Worm (Caenorhabditis elegans) whole organism, young adult: ENCODE data around the gene K04G11.3.

Experiments
- B0336.3 ChIP-seq: fragments of 200-800 bp; sonication (Bioruptor generic); IDR thresholded peaks from 2 replicates; pipeline ENCODE4 v1.3.6; 2022; ENCODE audit warnings: missing genetic modification characterization, missing compliant biosample characterization
- C06A6.2 ChIP-seq: fragments of 200-800 bp; sonication (Bioruptor generic); conservative IDR thresholded peaks from 2 replicates; pipeline ENCODE4 v1.3.6; 2022; ENCODE audit warnings: missing genetic modification characterization, missing compliant biosample characterization
- F10E7.11 ChIP-seq: sonication (generic microtip); optimal IDR thresholded peaks from 2 replicates; lab custom pipeline; 2017; ENCODE audit warnings: mild to moderate bottlenecking, missing genetic modification characterization, moderate library complexity, missing compliant biosample characterization
- F37B4.10 ChIP-seq: fragments of 200-800 bp; sonication (Bioruptor generic); IDR thresholded peaks from 2 replicates; pipeline ENCODE4 v1.3.6; 2022; ENCODE audit warnings: missing genetic modification characterization, missing compliant biosample characterization
- F49E8.2 ChIP-seq: sonication (generic microtip); optimal IDR thresholded peaks from 3 replicates; lab custom pipeline; 2017; ENCODE audit warnings: missing genetic modification characterization, mild to moderate bottlenecking, missing compliant biosample characterization, antibody characterized with exemption, moderate library complexity; ENCODE audit not compliant: insufficient read depth
- F52B5.7 ChIP-seq: sonication (generic microtip); optimal IDR thresholded peaks from 2 replicates; lab custom pipeline; 2016; ENCODE audit warnings: mild to moderate bottlenecking, missing genetic modification characterization, missing compliant biosample characterization
- F55B11.4 ChIP-seq: sonication (generic microtip); optimal IDR thresholded peaks from 2 replicates; lab custom pipeline; 2016; ENCODE audit warnings: missing compliant biosample characterization, missing genetic modification characterization, borderline replicate concordance; ENCODE audit not compliant: insufficient read depth
- F57A8.1 ChIP-seq: fragments of 200-800 bp; sonication (Bioruptor generic); optimal IDR thresholded peaks from 2 replicates; lab custom pipeline; 2018; ENCODE audit warnings: mild to moderate bottlenecking, missing genetic modification characterization, moderate library complexity, missing compliant biosample characterization
- K12H6.12 ChIP-seq: fragments of 200-800 bp; sonication (Bioruptor generic); optimal IDR thresholded peaks from 2 replicates; lab custom pipeline; 2018; ENCODE audit warnings: mild to moderate bottlenecking, missing genetic modification characterization, missing compliant biosample characterization
- Y56A3A.18 ChIP-seq: fragments of 200-800 bp; sonication (Bioruptor generic); IDR thresholded peaks from 2 replicates; pipeline ENCODE4 v1.3.6; 2022; ENCODE audit warnings: missing genetic modification reagents, missing genetic modification characterization, missing compliant biosample characterization
- Y67H2A.10 ChIP-seq: fragments of 200-800 bp; sonication (Bioruptor generic); conservative IDR thresholded peaks from 2 replicates; pipeline ENCODE4 v1.3.6; 2022; ENCODE audit warnings: missing genetic modification reagents, missing genetic modification characterization, missing compliant biosample characterization
- Y95B8A.8 ChIP-seq: fragments of 200-800 bp; sonication (Bioruptor generic); IDR thresholded peaks from 2 replicates; pipeline ENCODE4 v1.3.6; 2022; ENCODE audit warnings: missing genetic modification reagents, missing genetic modification characterization, missing compliant biosample characterization
- ama-1 ChIP-seq, 3 experiments: fragments of 150-350 bp in 1 of 3; sonication (generic microtip) in 2 of 3; optimal IDR thresholded peaks; 2 replicates each; lab custom pipeline; 2014 to 2018; ENCODE audit warnings: missing biosample characterization in 2 of 3, missing genetic modification characterization in 2 of 3, missing genetic modification reagents in 2 of 3
- athp-1 ChIP-seq: sonication (generic microtip); optimal IDR thresholded peaks from 2 replicates; lab custom pipeline; 2017; ENCODE audit warnings: mild to moderate bottlenecking, missing genetic modification characterization, missing compliant biosample characterization
- attf-3 ChIP-seq: fragments of 200-800 bp; sonication (Bioruptor generic); conservative IDR thresholded peaks from 2 replicates; pipeline ENCODE4 v1.3.6; 2022; ENCODE audit warnings: missing genetic modification reagents, missing genetic modification characterization, missing compliant biosample characterization
- attf-5 ChIP-seq: fragments of 200-800 bp; sonication (Bioruptor generic); optimal IDR thresholded peaks from 2 replicates; lab custom pipeline; 2018; ENCODE audit warnings: mild to moderate bottlenecking, missing genetic modification characterization, missing compliant biosample characterization
- ccch-3 ChIP-seq: fragments of 200-800 bp; sonication (Bioruptor generic); optimal IDR thresholded peaks from 2 replicates; lab custom pipeline; 2018; ENCODE audit warnings: mild to moderate bottlenecking, missing genetic modification characterization, missing compliant biosample characterization
- cebp-1 ChIP-seq, 2 experiments: fragments of 200-800 bp in 1 of 2; sonication (Bioruptor generic) in 1 of 2; sonication (generic microtip) in 1 of 2; IDR thresholded peaks in 1 of 2; optimal IDR thresholded peaks in 1 of 2; 2 replicates each; pipeline versions ENCODE4 v1.3.6 to Lab custom; 2017 to 2022; ENCODE audit warnings: missing compliant biosample characterization in 2 of 2, missing genetic modification characterization in 2 of 2, mild to moderate bottlenecking in 1 of 2, missing genetic modification reagents in 1 of 2, moderate library complexity in 1 of 2
- ceh-40 ChIP-seq: fragments of 200-800 bp; sonication (Bioruptor generic); IDR thresholded peaks from 2 replicates; pipeline ENCODE4 v1.3.6; 2022; ENCODE audit warnings: missing genetic modification characterization, missing compliant biosample characterization
- dpff-1 ChIP-seq: sonication (generic microtip); optimal IDR thresholded peaks from 2 replicates; lab custom pipeline; 2017; ENCODE audit warnings: mild to moderate bottlenecking, missing genetic modification characterization, missing compliant biosample characterization
- ekl-4 ChIP-seq: fragments of 200-800 bp; sonication (Bioruptor generic); IDR thresholded peaks from 2 replicates; pipeline ENCODE4 v1.3.6; 2022; ENCODE audit warnings: missing genetic modification reagents, missing genetic modification characterization, missing compliant biosample characterization
- ets-4 ChIP-seq: fragments of 200-800 bp; sonication (Bioruptor generic); optimal IDR thresholded peaks from 2 replicates; lab custom pipeline; 2018; ENCODE audit warnings: mild to moderate bottlenecking, missing genetic modification characterization, missing compliant biosample characterization
- gei-17 ChIP-seq: fragments of 200-800 bp; sonication (Bioruptor generic); optimal IDR thresholded peaks from 2 replicates; lab custom pipeline; 2018; ENCODE audit warnings: mild to moderate bottlenecking, missing genetic modification characterization, missing compliant biosample characterization
- hlh-12 ChIP-seq: sonication (generic microtip); optimal IDR thresholded peaks from 2 replicates; lab custom pipeline; 2016; ENCODE audit warnings: missing genetic modification characterization, missing compliant biosample characterization
- hlh-26 ChIP-seq: fragments of 200-800 bp; sonication (Bioruptor generic); conservative IDR thresholded peaks from 2 replicates; pipeline ENCODE4 v1.3.6; 2022; ENCODE audit warnings: missing genetic modification reagents, missing genetic modification characterization, missing compliant biosample characterization
- hmg-1.2 ChIP-seq: fragments of 200-800 bp; sonication (Bioruptor generic); IDR thresholded peaks from 2 replicates; pipeline ENCODE4 v1.3.6; 2022; ENCODE audit warnings: missing genetic modification reagents, missing genetic modification characterization, missing compliant biosample characterization
- hsf-1 ChIP-seq: fragments of 200-800 bp; sonication (Bioruptor generic); IDR thresholded peaks from 2 replicates; pipeline ENCODE4 v1.3.6; 2022; ENCODE audit warnings: missing genetic modification reagents, missing genetic modification characterization, missing compliant biosample characterization
- lin-26 ChIP-seq: fragments of 200-800 bp; sonication (Bioruptor generic); IDR thresholded peaks from 2 replicates; pipeline ENCODE4 v1.3.6; 2022; ENCODE audit warnings: missing genetic modification reagents, missing genetic modification characterization, missing compliant biosample characterization
- lin-35 ChIP-seq, 3 experiments: fragments of 150-350 bp in 2 of 3; sonication (generic microtip) in 1 of 3; optimal IDR thresholded peaks; 2 replicates each; lab custom pipeline; 2014 to 2018; ENCODE audit warnings: missing biosample characterization in 3 of 3, missing genetic modification characterization in 3 of 3, missing genetic modification reagents in 3 of 3
- lin-40 ChIP-seq: sonication (generic microtip); optimal IDR thresholded peaks from 2 replicates; lab custom pipeline; 2016; ENCODE audit warnings: missing genetic modification characterization, mild to moderate bottlenecking, missing compliant biosample characterization, missing genotype, missing genetic modification reagents
- lsl-1 ChIP-seq: fragments of 200-800 bp; sonication (Bioruptor generic); optimal IDR thresholded peaks from 2 replicates; lab custom pipeline; 2018; ENCODE audit warnings: mild to moderate bottlenecking, missing genetic modification characterization, moderate library complexity, missing compliant biosample characterization
- lsy-27 ChIP-seq: sonication (generic microtip); optimal IDR thresholded peaks from 2 replicates; lab custom pipeline; 2017; ENCODE audit warnings: missing genetic modification characterization, mild to moderate bottlenecking, missing compliant biosample characterization, antibody characterized with exemption, missing genotype, borderline replicate concordance; ENCODE audit not compliant: insufficient read depth
- madf-3 ChIP-seq: fragments of 200-800 bp; sonication (Bioruptor generic); IDR thresholded peaks from 2 replicates; pipeline ENCODE4 v1.3.6; 2022; ENCODE audit warnings: missing genetic modification reagents, missing genetic modification characterization, missing compliant biosample characterization
- mcd-1 ChIP-seq: fragments of 200-800 bp; sonication (Bioruptor generic); IDR thresholded peaks from 2 replicates; pipeline ENCODE4 v1.3.6; 2022; ENCODE audit warnings: missing genetic modification reagents, missing genetic modification characterization, missing compliant biosample characterization
- mes-4 ChIP-seq: sonication (generic microtip); optimal IDR thresholded peaks from 2 replicates; lab custom pipeline; 2016; ENCODE audit warnings: missing genotype, missing genetic modification characterization, missing compliant biosample characterization
- nhr-120 ChIP-seq: fragments of 200-800 bp; sonication (Bioruptor generic); IDR thresholded peaks from 2 replicates; pipeline ENCODE4 v1.3.6; 2022; ENCODE audit warnings: missing genetic modification characterization, missing compliant biosample characterization
- nhr-179 ChIP-seq: sonication (generic microtip); optimal IDR thresholded peaks from 2 replicates; lab custom pipeline; 2016; ENCODE audit warnings: mild to moderate bottlenecking, missing genetic modification characterization, missing compliant biosample characterization
- pha-4 ChIP-seq: fragments of 150-350 bp; sonication (generic microtip); optimal IDR thresholded peaks from 2 replicates; lab custom pipeline; 2014; ENCODE audit warnings: missing biosample characterization, missing genetic modification reagents, missing genetic modification characterization
- rec-8 ChIP-seq, 2 experiments: sonication (generic microtip); optimal IDR thresholded peaks; 2 replicates each; lab custom pipeline; 2016; ENCODE audit warnings: mild to moderate bottlenecking in 2 of 2, missing genetic modification characterization in 2 of 2, missing genetic modification reagents in 2 of 2, missing genotype in 2 of 2, missing biosample characterization in 1 of 2, missing compliant biosample characterization in 1 of 2, moderate library complexity in 1 of 2
- sea-2 ChIP-seq: fragments of 200-800 bp; sonication (Bioruptor generic); IDR thresholded peaks from 2 replicates; pipeline ENCODE4 v1.3.6; 2022; ENCODE audit warnings: missing genetic modification characterization, missing compliant biosample characterization
- snpc-1.3 ChIP-seq: sonication (generic microtip); optimal IDR thresholded peaks from 2 replicates; lab custom pipeline; 2017; ENCODE audit warnings: missing genetic modification characterization, mild to moderate bottlenecking, missing compliant biosample characterization, antibody characterized with exemption, moderate library complexity, missing genotype, missing genetic modification reagents; ENCODE audit not compliant: insufficient read depth
- snpc-4 ChIP-seq, 5 experiments: fragments of 150-350 bp in 1 of 5; sonication (generic microtip) in 4 of 5; optimal IDR thresholded peaks; 2 replicates each; lab custom pipeline; 2014 to 2018; ENCODE audit warnings: missing genetic modification characterization in 5 of 5, missing biosample characterization in 3 of 5, antibody characterized with exemption in 2 of 5, mild to moderate bottlenecking in 2 of 5, missing compliant biosample characterization in 2 of 5, missing genotype in 2 of 5, moderate library complexity in 2 of 5, missing genetic modification reagents in 1 of 5
- unc-130 ChIP-seq: sonication (generic microtip); optimal IDR thresholded peaks from 2 replicates; lab custom pipeline; 2016; ENCODE audit warnings: missing genetic modification reagents, missing genetic modification characterization, missing compliant biosample characterization
- zfh-2 ChIP-seq: fragments of 200-800 bp; sonication (Bioruptor generic); conservative IDR thresholded peaks from 2 replicates; pipeline ENCODE4 v1.3.6; 2022; ENCODE audit warnings: missing genetic modification reagents, missing genetic modification characterization, missing compliant biosample characterization
- zim-3 ChIP-seq: sonication (generic microtip); optimal IDR thresholded peaks from 2 replicates; lab custom pipeline; 2017; ENCODE audit warnings: mild to moderate bottlenecking, missing genetic modification characterization, moderate library complexity, missing compliant biosample characterization
- ztf-3 ChIP-seq: fragments of 200-800 bp; sonication (Bioruptor generic); optimal IDR thresholded peaks from 2 replicates; lab custom pipeline; 2018; ENCODE audit warnings: mild to moderate bottlenecking, missing genetic modification characterization, missing compliant biosample characterization
- ztf-6 ChIP-seq: fragments of 200-800 bp; sonication (Bioruptor generic); IDR thresholded peaks from 2 replicates; pipeline ENCODE4 v1.3.6; 2022; ENCODE audit warnings: missing genetic modification reagents, missing genetic modification characterization, missing compliant biosample characterization

Gene K04G11.3

ce11 chrX:14297209-14297608 is 50.3 kb downstream of the K04G11.3 start (continued):
- TF ChIP-seq snpc-4 (GFP tag; optimal IDR thresholded peaks at IDR 0.05; lab: Kevin White, UChicago) (no peak), snpc-4 (tag; optimal IDR thresholded peaks at IDR 0.05; lab: Kevin White, UChicago) (no peak), attf-5 (GFP tag; lab: Kevin White, UChicago) (peak; percentile 75), ceh-40 (GFP tag; lab: Robert Waterston, UW) (no peak), lsy-27 (tag; lab: Kevin White, UChicago) (no peak), snpc-1.3 (no peak), attf-3 (no peak), zim-3 (tag; lab: Kevin White, UChicago) (no peak), F55B11.4 (tag; lab: Kevin White, UChicago) (no peak), F57A8.1 (GFP tag; lab: Kevin White, UChicago) (no peak), hmg-1.2 (peak; percentile 88), mes-4 (tag; lab: Kevin White, UChicago) (no peak), unc-130 (GFP tag; lab: Kevin White, UChicago) (no peak), dpff-1 (tag; lab: Kevin White, UChicago) (no peak), lin-35 (GFP tag; optimal IDR thresholded peaks at IDR 0.05; lab: Kevin White, UChicago) (no peak), nhr-120 (GFP tag; lab: Robert Waterston, UW) (no peak), F37B4.10 (GFP tag; lab: Robert Waterston, UW) (no peak), mcd-1 (GFP tag; lab: Robert Waterston, UW) (peak; percentile 60), pha-4 (tag; lab: Kevin White, UChicago) (no peak), F49E8.2 (tag; lab: Kevin White, UChicago) (no peak), ets-4 (no peak), K12H6.12 (tag; lab: Kevin White, UChicago) (peak; percentile 62), nhr-179 (no peak), ekl-4 (GFP tag; lab: Robert Waterston, UW) (0 out of 2 replicates have a peak, but pooled peaks have one; percentile 43), ztf-6 (GFP tag; lab: Robert Waterston, UW) (no peak), F52B5.7 (tag; lab: Kevin White, UChicago) (no peak), Y95B8A.8 (GFP tag; lab: Robert Waterston, UW) (no peak), sea-2 (GFP tag; lab: Robert Waterston, UW) (no peak), rec-8 (tag; optimal IDR thresholded peaks at IDR 0.05; lab: Kevin White, UChicago) (no peak), madf-3 (GFP tag; lab: Robert Waterston, UW) (no peak), ccch-3 (no peak), gei-17 (GFP tag; lab: Kevin White, UChicago) (peak; percentile 31), Y67H2A.10 (no peak), cebp-1 (GFP tag; IDR thresholded peaks at IDR 0.05; lab: Robert Waterston, UW) (no peak), cebp-1 (tag; optimal IDR thresholded peaks at IDR 0.05; lab: Kevin White, UChicago) (no peak), lin-26 (no peak), hlh-12 (no peak), hsf-1 (no peak), ztf-3 (GFP tag; lab: Kevin White, UChicago) (no peak), C06A6.2 (no peak), lin-40 (tag; lab: Kevin White, UChicago) (peak; percentile 74), ama-1 (optimal IDR thresholded peaks at IDR 0.05; lab: Kevin White, UChicago) (no peak), ama-1 (GFP tag; optimal IDR thresholded peaks at IDR 0.05; lab: Kevin White, UChicago) (no peak), B0336.3 (GFP tag; lab: Robert Waterston, UW) (no peak; the same call in 1 of the 2 replicates), lsl-1 (GFP tag; lab: Kevin White, UChicago) (no peak), athp-1 (tag; lab: Kevin White, UChicago) (no peak), hlh-26 (GFP tag; lab: Robert Waterston, UW) (no peak), Y56A3A.18 (GFP tag; lab: Robert Waterston, UW) (0 out of 2 replicates have a peak, but pooled peaks have one; percentile 17), F10E7.11 (tag; lab: Kevin White, UChicago) (no peak), zfh-2 (GFP tag; lab: Robert Waterston, UW) (peak; percentile 93)
